Fruit fly (Drosophila melanogaster): ENCODE data around the gene CG5885.

The CG5885 gene

dm6 chr2L:9894871-9895364, 23.2 kb downstream of the CG5885 start, which contains the start of gene Bka (continued):
- peak; percentile 1 for TF ChIP-seq CG13123 (GFP tag; optimal IDR thresholded peaks at IDR 0.05)
- TF ChIP-seq CG6813 (GFP tag; optimal IDR thresholded peaks at IDR 0.05): no peak
- TF ChIP-seq org-1 (GFP tag; optimal IDR thresholded peaks at IDR 0.05): peak; percentile 8
- TF ChIP-seq hth (optimal IDR thresholded peaks at IDR 0.05): no peak
- no peak; the same call in 1 of the 2 replicates for TF ChIP-seq CG6272 (GFP tag; IDR thresholded peaks at IDR 0.05)
- TF ChIP-seq cas (GFP tag; IDR thresholded peaks at IDR 0.05): no peak
- TF ChIP-seq Hr78 (GFP tag; optimal IDR thresholded peaks at IDR 0.05): no peak
- TF ChIP-seq CG7271 (tag; optimal IDR thresholded peaks at IDR 0.05): peak; percentile 34
- TF ChIP-seq stc (GFP tag; IDR thresholded peaks at IDR 0.05): no peak
- TF ChIP-seq Sox102F (GFP tag; optimal IDR thresholded peaks at IDR 0.05): no peak
- TF ChIP-seq CG3065 (GFP tag; optimal IDR thresholded peaks at IDR 0.05): no peak
- no peak for TF ChIP-seq br (optimal IDR thresholded peaks at IDR 0.05)
- TF ChIP-seq jumu (GFP tag; optimal IDR thresholded peaks at IDR 0.05): no peak
- TF ChIP-seq CG10366 (GFP tag; IDR thresholded peaks at IDR 0.05): no peak
- no peak for TF ChIP-seq Ravus (GFP tag; IDR thresholded peaks at IDR 0.05)
- TF ChIP-seq tx (GFP tag; optimal IDR thresholded peaks at IDR 0.05): no peak
- TF ChIP-seq Kr (GFP tag; optimal IDR thresholded peaks at IDR 0.05): no peak
- no peak for TF ChIP-seq Ssrp (tag; optimal IDR thresholded peaks at IDR 0.05)
- peak; percentile 79 for TF ChIP-seq caup (GFP tag; optimal IDR thresholded peaks at IDR 0.05; ENCODE audit: severe bottlenecking)
- TF ChIP-seq Nf-YA (GFP tag; IDR thresholded peaks at IDR 0.05): no peak
- TF ChIP-seq eve (GFP tag; optimal IDR thresholded peaks at IDR 0.05): no peak
- TF ChIP-seq CG33557 (GFP tag; optimal IDR thresholded peaks at IDR 0.05): peak; percentile 68
- peak; percentile 69 for TF ChIP-seq PHDP (tag; optimal IDR thresholded peaks at IDR 0.05)
- peak; percentile 94 for TF ChIP-seq mld (GFP tag; IDR thresholded peaks at IDR 0.05; ENCODE audit: partially characterized antibody)
- peak; percentile 65 for TF ChIP-seq CG15011 (GFP tag; optimal IDR thresholded peaks at IDR 0.05)
- TF ChIP-seq CG9609 (GFP tag; optimal IDR thresholded peaks at IDR 0.05): no peak
- TF ChIP-seq CG2875 (GFP tag; optimal IDR thresholded peaks at IDR 0.05): peak; percentile 8
- no peak for TF ChIP-seq CG3726 (GFP tag; IDR thresholded peaks at IDR 0.05)
- no peak for TF ChIP-seq HLH3B (GFP tag; IDR thresholded peaks at IDR 0.05)
- TF ChIP-seq CHES-1-like (GFP tag; optimal IDR thresholded peaks at IDR 0.05): no peak
- TF ChIP-seq CG6765 (GFP tag; optimal IDR thresholded peaks at IDR 0.05): peak; percentile 57
- peak; percentile 55 for TF ChIP-seq CG12769 (tag; optimal IDR thresholded peaks at IDR 0.05)
- peak; percentile 71 for TF ChIP-seq stwl (tag; optimal IDR thresholded peaks at IDR 0.05)
- no peak for TF ChIP-seq NC2α (GFP tag; optimal IDR thresholded peaks at IDR 0.05)
- TF ChIP-seq Dfd (GFP tag; optimal IDR thresholded peaks at IDR 0.05): no peak
- TF ChIP-seq Spps (tag; optimal IDR thresholded peaks at IDR 0.05): peak; percentile 34
- TF ChIP-seq CG4820 (GFP tag; optimal IDR thresholded peaks at IDR 0.05): no peak
- TF ChIP-seq Abd-B (GFP tag; optimal IDR thresholded peaks at IDR 0.05): no peak
- peak; percentile 73 for TF ChIP-seq odd (GFP tag; optimal IDR thresholded peaks at IDR 0.05)
- no peak for TF ChIP-seq jing (GFP tag; optimal IDR thresholded peaks at IDR 0.05)
- no peak for TF ChIP-seq CG30431 (GFP tag; optimal IDR thresholded peaks at IDR 0.05)
- TF ChIP-seq zen2 (GFP tag; IDR thresholded peaks at IDR 0.05; ENCODE audit: partially characterized antibody): peak; percentile 92
- TF ChIP-seq HHEX (GFP tag; optimal IDR thresholded peaks at IDR 0.05): peak; percentile 64
- peak; percentile 62 for TF ChIP-seq CG32532 (GFP tag; IDR thresholded peaks at IDR 0.05)
- peak; percentile 31 for TF ChIP-seq cato (GFP tag; optimal IDR thresholded peaks at IDR 0.05; ENCODE audit: borderline replicate concordance)
- peak; percentile 60 for TF ChIP-seq CG2202 (tag; optimal IDR thresholded peaks at IDR 0.05)
- no peak for TF ChIP-seq dysf (GFP tag; IDR thresholded peaks at IDR 0.05)
- TF ChIP-seq CG6683 (GFP tag; optimal IDR thresholded peaks at IDR 0.05): peak; percentile 47
- peak; percentile 99 for TF ChIP-seq Scr (GFP tag; IDR thresholded peaks at IDR 0.05; ENCODE audit: partially characterized antibody)
- TF ChIP-seq Bteb2 (GFP tag; optimal IDR thresholded peaks at IDR 0.05): no peak
- no peak for TF ChIP-seq so (GFP tag; IDR thresholded peaks at IDR 0.05)
